Fruit fly (Drosophila melanogaster): ENCODE data around the gene Wdr82.

DNA sequence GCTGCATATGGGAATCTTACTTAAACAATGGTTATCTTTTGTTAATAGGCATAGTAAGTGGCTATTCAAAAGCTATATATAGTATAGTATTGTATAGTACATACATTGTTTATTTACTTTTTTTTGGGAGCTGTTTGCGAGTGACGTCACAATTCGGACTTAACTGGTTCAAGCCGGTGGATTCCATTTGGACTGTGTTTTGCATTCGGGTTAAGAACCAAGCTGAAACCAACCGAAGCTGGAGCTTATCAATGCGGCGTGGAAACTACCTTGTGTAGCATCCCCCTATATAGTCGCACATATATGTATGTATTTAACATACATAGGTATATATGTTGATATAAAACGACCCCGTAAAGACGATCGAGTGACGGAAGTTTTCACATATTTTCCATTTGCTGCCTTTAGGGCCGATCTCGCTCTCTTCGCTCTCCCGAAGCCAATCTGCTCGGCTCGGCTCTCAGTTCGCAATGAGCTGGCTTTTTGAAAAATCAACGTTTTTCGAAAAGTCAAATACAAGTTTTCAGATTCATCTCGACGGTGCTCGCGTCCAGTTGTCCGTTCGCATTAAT lies 45.6 kb upstream of the Wdr82 start:
- no peak for TF ChIP-seq foxo (GFP tag; optimal IDR thresholded peaks at IDR 0.05)
- no peak for TF ChIP-seq rgr (GFP tag; optimal IDR thresholded peaks at IDR 0.05)
- no peak for TF ChIP-seq Dfd (GFP tag; optimal IDR thresholded peaks at IDR 0.05)
- TF ChIP-seq pan (optimal IDR thresholded peaks at IDR 0.05), result no peak
- TF ChIP-seq CG32264 (GFP tag; optimal IDR thresholded peaks at IDR 0.05), result no peak
- TF ChIP-seq OdsH (GFP tag; optimal IDR thresholded peaks at IDR 0.05), result no peak
- no peak for TF ChIP-seq Myc (optimal IDR thresholded peaks at IDR 0.05)
- no peak for TF ChIP-seq woc (GFP tag; optimal IDR thresholded peaks at IDR 0.05)
- no peak for TF ChIP-seq psq (GFP tag; optimal IDR thresholded peaks at IDR 0.05)
- no peak for TF ChIP-seq dl (GFP tag; optimal IDR thresholded peaks at IDR 0.05; ENCODE audit: insufficient read depth in 1 of 2, partially characterized antibody in 2 of 2)
- TF ChIP-seq h (GFP tag; optimal IDR thresholded peaks at IDR 0.05), result no peak
- TF ChIP-seq Vsx2 (GFP tag; optimal IDR thresholded peaks at IDR 0.05; ENCODE audit: partially characterized antibody), result no peak
